Worm (Caenorhabditis elegans): ENCODE results near the gene K05F6.4.

- TF ChIP-seq nhr-237 (tag; optimal IDR thresholded peaks at IDR 0.05), result no peak
- TF ChIP-seq skn-1 (tag; optimal IDR thresholded peaks at IDR 0.05), result no peak
- TF ChIP-seq ztf-4 (tag; optimal IDR thresholded peaks at IDR 0.05), result no peak
- TF ChIP-seq pha-4 (tag; optimal IDR thresholded peaks at IDR 0.05), result no peak
- no peak for TF ChIP-seq tbx-2 (tag; optimal IDR thresholded peaks at IDR 0.05)
- no peak for TF ChIP-seq sea-2 (GFP tag; optimal IDR thresholded peaks at IDR 0.05)
- no peak for TF ChIP-seq ceh-9 (tag; optimal IDR thresholded peaks at IDR 0.05)
- TF ChIP-seq elt-3 (tag; optimal IDR thresholded peaks at IDR 0.05), result no peak
- no peak for TF ChIP-seq jun-1 (tag; optimal IDR thresholded peaks at IDR 0.05)
Observed at ce11 chrII:1571032-1571431, 27.8 kb downstream of the K05F6.4 start, which contains the start of gene fbxb-46.

Measured in whole organism, L3 larva.